Fruit fly (Drosophila melanogaster): ENCODE data around the gene CG2150.

Gene CG2150

dm6 chr3R:31717299-31718167, 47.0 kb downstream of the CG2150 start (continued):
- TF ChIP-seq Oli (tag; optimal IDR thresholded peaks at IDR 0.05): peak; percentile 74
- TF ChIP-seq sna (GFP tag; IDR thresholded peaks at IDR 0.05; ENCODE audit: partially characterized antibody): no peak
- peak; percentile 15 for TF ChIP-seq Bdp1 (GFP tag; optimal IDR thresholded peaks at IDR 0.05)
- peak; percentile 58 for TF ChIP-seq fd96Cb (tag; optimal IDR thresholded peaks at IDR 0.05)
- TF ChIP-seq CG10274 (GFP tag; optimal IDR thresholded peaks at IDR 0.05): peak; percentile 39
- no peak for TF ChIP-seq Tbp (GFP tag; optimal IDR thresholded peaks at IDR 0.05)
- no peak for TF ChIP-seq NC2β (GFP tag; optimal IDR thresholded peaks at IDR 0.05)
- peak; percentile 49 for TF ChIP-seq Bteb2 (GFP tag; optimal IDR thresholded peaks at IDR 0.05)
- TF ChIP-seq ewg (GFP tag; optimal IDR thresholded peaks at IDR 0.05): peak; percentile 39
- peak; percentile 58 for TF ChIP-seq CG9215 (GFP tag; IDR thresholded peaks at IDR 0.05)
- peak; percentile 50; the same call in 1 of the 2 replicates for TF ChIP-seq Oaz (GFP tag; IDR thresholded peaks at IDR 0.05)
- peak; percentile 53 for TF ChIP-seq CG13296 (GFP tag; optimal IDR thresholded peaks at IDR 0.05)
- no peak for TF ChIP-seq HmgD (GFP tag; optimal IDR thresholded peaks at IDR 0.05)
- TF ChIP-seq CG3838 (GFP tag; optimal IDR thresholded peaks at IDR 0.05): no peak
- TF ChIP-seq vfl (GFP tag; optimal IDR thresholded peaks at IDR 0.05): peak; percentile 34
- no peak for TF ChIP-seq pan (optimal IDR thresholded peaks at IDR 0.05)
- peak in 1 of 2 experiments; percentile 60 for TF ChIP-seq pan (GFP tag; optimal IDR thresholded peaks at IDR 0.05 in 1 of 2, IDR thresholded peaks at IDR 0.05 in 1 of 2)
- no peak for TF ChIP-seq ftz-f1 (GFP tag; optimal IDR thresholded peaks at IDR 0.05)
- peak; percentile 33 for TF ChIP-seq CG16863 (GFP tag; optimal IDR thresholded peaks at IDR 0.05)
- TF ChIP-seq nerfin-2 (GFP tag; IDR thresholded peaks at IDR 0.05; ENCODE audit: partially characterized antibody): no peak
- TF ChIP-seq disco-r (GFP tag; optimal IDR thresholded peaks at IDR 0.05): peak; percentile 45
- peak; percentile 31 for TF ChIP-seq sug (tag; optimal IDR thresholded peaks at IDR 0.05)
- TF ChIP-seq odd (GFP tag; optimal IDR thresholded peaks at IDR 0.05): no peak
- no peak for TF ChIP-seq CG14965 (GFP tag; optimal IDR thresholded peaks at IDR 0.05; ENCODE audit: borderline replicate concordance)
- TF ChIP-seq Med (GFP tag): peak; percentile 94
- peak; percentile 61 for TF ChIP-seq unpg (GFP tag; optimal IDR thresholded peaks at IDR 0.05)

dm6 chr3R:31716265-31716664, 48.3 kb downstream of the CG2150 start:
- no peak for TF ChIP-seq CG9817 (tag; optimal IDR thresholded peaks at IDR 0.05)
- TF ChIP-seq CG1647 (GFP tag; optimal IDR thresholded peaks at IDR 0.05): no peak
- no peak for TF ChIP-seq CG11456 (GFP tag; IDR thresholded peaks at IDR 0.05)
- TF ChIP-seq CG9727 (GFP tag; optimal IDR thresholded peaks at IDR 0.05): no peak
- TF ChIP-seq shn (GFP tag; optimal IDR thresholded peaks at IDR 0.05): no peak
- TF ChIP-seq Antp (GFP tag; optimal IDR thresholded peaks at IDR 0.05): no peak
- TF ChIP-seq Bdp1 (GFP tag; optimal IDR thresholded peaks at IDR 0.05): no peak
- TF ChIP-seq CG6813 (GFP tag; optimal IDR thresholded peaks at IDR 0.05): no peak
- TF ChIP-seq ATbp (GFP tag; optimal IDR thresholded peaks at IDR 0.05): no peak

dm6 chr3R:31715713-31716024, 48.9 kb downstream of the CG2150 start:
- TF ChIP-seq CG17328 (GFP tag; IDR thresholded peaks at IDR 0.05): no peak
- TF ChIP-seq CG12219 (GFP tag; optimal IDR thresholded peaks at IDR 0.05): no peak
- no peak for TF ChIP-seq hth (optimal IDR thresholded peaks at IDR 0.05)
- no peak for TF ChIP-seq caup (GFP tag; optimal IDR thresholded peaks at IDR 0.05; ENCODE audit: severe bottlenecking)
- no peak for TF ChIP-seq tgo (GFP tag; IDR thresholded peaks at IDR 0.05)
- TF ChIP-seq CG31365 (tag; optimal IDR thresholded peaks at IDR 0.05): no peak
- TF ChIP-seq CG6272 (GFP tag; IDR thresholded peaks at IDR 0.05): no peak
- no peak for TF ChIP-seq CG12104 (GFP tag; optimal IDR thresholded peaks at IDR 0.05)
- no peak for TF ChIP-seq CG3407 (GFP tag; optimal IDR thresholded peaks at IDR 0.05)
- no peak for TF ChIP-seq zen (tag; optimal IDR thresholded peaks at IDR 0.05)
- TF ChIP-seq Asciz (GFP tag; optimal IDR thresholded peaks at IDR 0.05): peak; percentile 4
- no peak for TF ChIP-seq CG2129 (GFP tag; IDR thresholded peaks at IDR 0.05; ENCODE audit: partially characterized antibody)
- no peak for TF ChIP-seq CG1832 (GFP tag; optimal IDR thresholded peaks at IDR 0.05)
- no peak for TF ChIP-seq CG17186 (GFP tag; optimal IDR thresholded peaks at IDR 0.05)
- TF ChIP-seq Med (GFP tag): peak; percentile 48
- TF ChIP-seq CG7372 (GFP tag; IDR thresholded peaks at IDR 0.05): 0 out of 2 replicates have a peak, but pooled peaks have one; percentile 14

Data from whole organism, embryonic.